Worm (Caenorhabditis elegans) whole organism, L3 larva: Measurements from ENCODE around the gene sups-1.

Experiments
- nfya-1 ChIP-seq: sonication (generic microtip); optimal IDR thresholded peaks from 2 replicates; lab custom pipeline; 2017; ENCODE audit warnings: missing genetic modification characterization, mild to moderate bottlenecking, missing compliant biosample characterization, antibody characterized with exemption, moderate library complexity; ENCODE audit not compliant: insufficient read depth
- nhr-12 ChIP-seq: fragments of 150-350 bp; optimal IDR thresholded peaks from 2 replicates; lab custom pipeline; 2014; ENCODE audit warnings: missing biosample characterization, missing genetic modification characterization
- nhr-23 ChIP-seq: fragments of 150-350 bp; optimal IDR thresholded peaks from 2 replicates; lab custom pipeline; 2014; ENCODE audit warnings: missing biosample characterization, missing genetic modification reagents, missing genetic modification characterization
- nhr-28 ChIP-seq: fragments of 150-350 bp; optimal IDR thresholded peaks from 2 replicates; lab custom pipeline; 2014; ENCODE audit warnings: missing biosample characterization, missing genetic modification characterization
- nhr-76 ChIP-seq: fragments of 150-350 bp; sonication (generic microtip); optimal IDR thresholded peaks from 5 replicates; lab custom pipeline; 2014; ENCODE audit warnings: missing biosample characterization, missing genetic modification characterization
- nhr-77 ChIP-seq: fragments of 150-350 bp; optimal IDR thresholded peaks from 2 replicates; lab custom pipeline; 2014; ENCODE audit warnings: missing biosample characterization, missing genetic modification characterization
- snpc-4 ChIP-seq: fragments of 150-350 bp; optimal IDR thresholded peaks from 2 replicates; lab custom pipeline; 2014; ENCODE audit warnings: missing biosample characterization, missing genetic modification characterization
- zag-1 ChIP-seq: fragments of 150-350 bp; optimal IDR thresholded peaks from 2 replicates; lab custom pipeline; 2014; ENCODE audit warnings: missing biosample characterization, missing genetic modification characterization

- TF ChIP-seq nfya-1 (tag; lab: Kevin White, UChicago) (no peak), zag-1 (tag; lab: Kevin White, UChicago) (no peak), nhr-12 (no peak), nhr-28 (tag; lab: Kevin White, UChicago) (no peak), nhr-23 (tag; lab: Kevin White, UChicago) (no peak), nhr-77 (tag; lab: Kevin White, UChicago) (no peak), snpc-4 (tag; lab: Kevin White, UChicago) (no peak), nhr-76 (no peak)
Measured at ce11 chrX:6040435-6041093, 36.6 kb downstream of the sups-1 start.
